Worm (Caenorhabditis elegans): ENCODE measurements around the gene ZC53.1.

Gene ZC53.1

DNA sequence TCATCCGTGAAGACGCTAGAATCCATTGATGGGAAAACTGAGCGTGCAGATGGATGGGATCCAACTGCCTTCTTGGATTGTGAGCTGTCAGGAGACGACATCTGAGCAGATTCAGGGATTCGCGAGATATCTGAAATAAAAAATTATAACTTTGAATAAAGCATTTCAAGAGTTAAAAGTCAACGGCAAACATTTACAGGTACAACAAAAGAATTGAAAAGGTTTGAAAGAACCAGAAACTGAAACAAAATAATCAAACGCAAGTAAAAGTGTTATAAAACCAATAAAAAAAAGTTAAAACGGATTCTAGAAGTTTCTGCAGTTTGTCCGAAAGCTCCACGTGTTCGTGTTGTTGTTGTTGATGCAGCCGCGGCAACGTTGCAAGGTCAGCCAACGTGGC is 26.7 kb upstream of the ZC53.1 start, which contains the start of gene Y59E1A.4:
Y59E1A.4 (minus strand) TSS at position 101 of the 400 bp plus-strand sequence.
- TF ChIP-seq elt-3 (tag; optimal IDR thresholded peaks at IDR 0.05) (no peak), pha-4 (tag; optimal IDR thresholded peaks at IDR 0.05) (no peak), hlh-1 (tag; optimal IDR thresholded peaks at IDR 0.05) (no peak), nhr-76 (tag; optimal IDR thresholded peaks at IDR 0.05) (no peak), ces-1 (GFP tag; optimal IDR thresholded peaks at IDR 0.05) (no peak), nhr-237 (tag; optimal IDR thresholded peaks at IDR 0.05) (no peak), mep-1 (tag; optimal IDR thresholded peaks at IDR 0.05) (no peak), snpc-4 (tag; optimal IDR thresholded peaks at IDR 0.05) (no peak), ztf-11 (tag; optimal IDR thresholded peaks at IDR 0.05) (no peak), zip-8 (tag; optimal IDR thresholded peaks at IDR 0.05) (no peak), ham-2 (GFP tag; optimal IDR thresholded peaks at IDR 0.05) (no peak), ceh-43 (GFP tag; optimal IDR thresholded peaks at IDR 0.05) (no peak), sptf-1 (tag; optimal IDR thresholded peaks at IDR 0.05) (no peak), nhr-2 (tag; optimal IDR thresholded peaks at IDR 0.05) (no peak), elt-1 (tag; optimal IDR thresholded peaks at IDR 0.05; ENCODE audit: borderline replicate concordance, insufficient read depth) (no peak), nhr-28 (tag; optimal IDR thresholded peaks at IDR 0.05) (no peak), unc-120 (tag; optimal IDR thresholded peaks at IDR 0.05; ENCODE audit: poor library complexity, severe bottlenecking) (no peak), blmp-1 (tag; optimal IDR thresholded peaks at IDR 0.05) (no peak), ceh-39 (tag; optimal IDR thresholded peaks at IDR 0.05) (no peak)

ce11 chrX:1939248-1939647 is 26.1 kb upstream of the ZC53.1 start:
- no peak for TF ChIP-seq lin-32 (GFP tag; optimal IDR thresholded peaks at IDR 0.05)
- TF ChIP-seq nhr-2 (tag; optimal IDR thresholded peaks at IDR 0.05), result no peak
- TF ChIP-seq snpc-4 (tag; optimal IDR thresholded peaks at IDR 0.05), result no peak
- no peak for TF ChIP-seq cnd-1 (tag; optimal IDR thresholded peaks at IDR 0.05)
- no peak for TF ChIP-seq ham-2 (GFP tag; optimal IDR thresholded peaks at IDR 0.05)
- no peak for TF ChIP-seq ztf-11 (tag; optimal IDR thresholded peaks at IDR 0.05)

DNA sequence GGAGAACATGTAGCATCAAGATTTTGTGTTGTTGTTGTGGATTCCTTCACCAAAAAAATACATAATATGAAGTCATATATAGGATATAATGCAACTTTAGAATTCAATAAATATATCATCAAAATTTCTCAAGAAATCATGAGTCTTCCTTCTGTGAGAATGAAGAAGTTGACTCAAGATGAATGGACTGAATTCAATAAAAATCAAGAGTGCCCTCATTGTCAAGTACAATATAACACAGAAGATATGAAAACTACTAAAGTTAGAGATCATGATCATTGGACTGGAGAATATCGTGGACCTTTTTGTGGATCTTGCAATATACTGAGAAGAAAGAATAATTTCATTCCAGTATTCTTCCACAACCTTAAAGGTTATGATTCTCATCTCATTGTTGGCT is 22.3 kb upstream of the ZC53.1 start:
- TF ChIP-seq ces-1 (GFP tag; optimal IDR thresholded peaks at IDR 0.05) (no peak), lin-13 (tag; optimal IDR thresholded peaks at IDR 0.05) (no peak), M03D4.4 (tag; optimal IDR thresholded peaks at IDR 0.05) (no peak), mls-2 (tag; optimal IDR thresholded peaks at IDR 0.05) (no peak), ceh-43 (GFP tag; optimal IDR thresholded peaks at IDR 0.05) (no peak), elt-3 (tag; optimal IDR thresholded peaks at IDR 0.05) (no peak), sptf-1 (tag; optimal IDR thresholded peaks at IDR 0.05) (no peak), hlh-1 (tag; optimal IDR thresholded peaks at IDR 0.05) (no peak), unc-120 (tag; optimal IDR thresholded peaks at IDR 0.05; ENCODE audit: poor library complexity, severe bottlenecking) (no peak)

DNA sequence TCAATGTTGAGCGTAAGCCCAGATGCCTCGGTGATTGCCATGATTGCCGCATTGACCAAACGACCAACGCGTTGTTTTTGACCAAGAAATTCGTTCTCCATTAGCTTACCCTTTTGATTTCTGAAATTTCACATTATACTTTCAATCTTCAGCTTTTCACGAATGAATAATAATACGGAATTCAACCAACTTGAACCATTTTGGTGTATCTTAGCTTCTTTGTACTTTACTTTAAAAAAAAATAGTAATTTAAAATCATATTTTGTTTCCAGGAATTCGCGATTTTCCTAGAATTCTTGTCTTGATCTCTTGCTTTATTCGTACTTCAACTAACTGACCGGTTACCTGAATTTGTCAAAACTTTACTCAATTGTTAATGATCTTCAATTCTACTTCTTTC is 11.0 kb upstream of the ZC53.1 start, which contains the start of gene ZC53.2:
ZC53.2 (minus strand) TSS at position 101 of the 400 bp plus-strand sequence.
- TF ChIP-seq M03D4.4 (tag; optimal IDR thresholded peaks at IDR 0.05) (no peak), lin-13 (tag; optimal IDR thresholded peaks at IDR 0.05) (no peak), ceh-83 (GFP tag; optimal IDR thresholded peaks at IDR 0.05) (no peak), elt-3 (tag; optimal IDR thresholded peaks at IDR 0.05) (no peak), mls-2 (tag; optimal IDR thresholded peaks at IDR 0.05) (no peak), unc-120 (tag; optimal IDR thresholded peaks at IDR 0.05; ENCODE audit: poor library complexity, severe bottlenecking) (no peak), lsy-2 (tag; optimal IDR thresholded peaks at IDR 0.05) (no peak), hlh-1 (tag; optimal IDR thresholded peaks at IDR 0.05) (no peak), cnd-1 (tag; optimal IDR thresholded peaks at IDR 0.05) (no peak), unc-62 (GFP tag; optimal IDR thresholded peaks at IDR 0.05) (no peak), sem-2 (GFP tag; optimal IDR thresholded peaks at IDR 0.05) (no peak), flh-1 (GFP tag; optimal IDR thresholded peaks at IDR 0.05) (no peak), lin-32 (GFP tag; optimal IDR thresholded peaks at IDR 0.05) (no peak), nhr-76 (tag; optimal IDR thresholded peaks at IDR 0.05) (no peak), nhr-12 (tag; optimal IDR thresholded peaks at IDR 0.05) (no peak), ztf-11 (tag; optimal IDR thresholded peaks at IDR 0.05) (no peak), drap-1 (GFP tag; optimal IDR thresholded peaks at IDR 0.05) (no peak), mab-5 (tag; optimal IDR thresholded peaks at IDR 0.05) (no peak), ham-2 (GFP tag; optimal IDR thresholded peaks at IDR 0.05) (no peak)

DNA sequence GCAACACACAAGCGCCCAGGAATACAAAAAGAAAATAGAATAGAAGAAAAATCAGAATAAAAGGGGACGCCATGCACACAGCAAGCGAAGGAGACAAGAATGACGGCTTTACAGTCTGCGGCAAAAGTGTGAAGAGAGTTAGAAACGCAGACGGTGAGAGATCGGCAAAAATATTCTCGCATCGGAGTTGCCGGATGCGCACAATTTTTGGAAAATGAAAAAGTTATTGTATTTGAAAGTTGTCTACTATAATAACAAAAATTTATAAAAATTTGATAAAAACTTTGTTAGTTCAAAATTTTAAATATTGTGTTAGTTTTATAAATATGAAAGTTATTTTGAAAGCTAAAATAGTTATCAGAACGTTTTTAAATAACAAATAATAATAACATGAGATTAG is 9.1 kb upstream of the ZC53.1 start, which contains the start of gene ZC53.22:
ZC53.22 (minus strand) TSS at position 101 of the 400 bp plus-strand sequence.
- TF ChIP-seq mls-2 (tag; optimal IDR thresholded peaks at IDR 0.05), result no peak
- TF ChIP-seq nhr-237 (tag; optimal IDR thresholded peaks at IDR 0.05), result no peak

Data from whole organism, mixed stage, embryonic.